Worm (Caenorhabditis elegans): Measurements from ENCODE around the gene C16D9.1.

The C16D9.1 gene

ce11 chrV:8266232-8266631, 7.1 kb downstream of the C16D9.1 start, which contains the start of gene F21F8.5:
Gene F21F8.5 (minus strand): TSS chrV:8266332.
- no peak for TF ChIP-seq T22C8.4 (GFP tag; IDR thresholded peaks at IDR 0.05)
- TF ChIP-seq ref-1 (GFP tag; conservative IDR thresholded peaks at IDR 0.05), result no peak
- TF ChIP-seq ztf-23 (GFP tag; IDR thresholded peaks at IDR 0.05), result no peak
- TF ChIP-seq klf-2 (GFP tag; conservative IDR thresholded peaks at IDR 0.05), result no peak
- no peak for TF ChIP-seq flt-1 (GFP tag; IDR thresholded peaks at IDR 0.05)
- TF ChIP-seq ztf-29 (GFP tag; IDR thresholded peaks at IDR 0.05), result no peak
- no peak for TF ChIP-seq tab-1 (GFP tag; IDR thresholded peaks at IDR 0.05)
- TF ChIP-seq cog-1 (tag; optimal IDR thresholded peaks at IDR 0.05), result no peak
- TF ChIP-seq med-1 (GFP tag; optimal IDR thresholded peaks at IDR 0.05; ENCODE audit: insufficient read depth), result no peak

- TF ChIP-seq flt-1 (GFP tag; IDR thresholded peaks at IDR 0.05) (no peak), ztf-29 (GFP tag; IDR thresholded peaks at IDR 0.05) (no peak), T22C8.4 (GFP tag; IDR thresholded peaks at IDR 0.05) (no peak), klf-2 (GFP tag; conservative IDR thresholded peaks at IDR 0.05) (no peak), ref-1 (GFP tag; conservative IDR thresholded peaks at IDR 0.05) (no peak), tab-1 (GFP tag; IDR thresholded peaks at IDR 0.05) (no peak), med-1 (GFP tag; optimal IDR thresholded peaks at IDR 0.05; ENCODE audit: insufficient read depth) (no peak), ztf-23 (GFP tag; IDR thresholded peaks at IDR 0.05) (no peak)
These were observed 8.2 kb downstream of the C16D9.1 start for ce11 chrV:8267275-8267674.

- no peak for TF ChIP-seq klf-2 (GFP tag; conservative IDR thresholded peaks at IDR 0.05)
- no peak for TF ChIP-seq tab-1 (GFP tag; IDR thresholded peaks at IDR 0.05)
- TF ChIP-seq ztf-23 (GFP tag; IDR thresholded peaks at IDR 0.05), result no peak
- no peak for TF ChIP-seq ztf-29 (GFP tag; IDR thresholded peaks at IDR 0.05)
- TF ChIP-seq flt-1 (GFP tag; IDR thresholded peaks at IDR 0.05), result no peak
- TF ChIP-seq med-1 (GFP tag; optimal IDR thresholded peaks at IDR 0.05; ENCODE audit: insufficient read depth), result no peak
- TF ChIP-seq T22C8.4 (GFP tag; IDR thresholded peaks at IDR 0.05), result no peak
- TF ChIP-seq ref-1 (GFP tag; conservative IDR thresholded peaks at IDR 0.05), result no peak
- no peak for TF ChIP-seq cog-1 (tag; optimal IDR thresholded peaks at IDR 0.05)
These were observed 9.8 kb downstream of the C16D9.1 start, which contains the start of the genes asp-6 and asp-12 for ce11 chrV:8268902-8269301. Gene asp-6 (minus strand): TSS chrV:8268937. Gene asp-12 (plus strand): TSS chrV:8269210.

- TF ChIP-seq T22C8.4 (GFP tag; IDR thresholded peaks at IDR 0.05) (no peak), cog-1 (tag; optimal IDR thresholded peaks at IDR 0.05) (no peak), klf-2 (GFP tag; conservative IDR thresholded peaks at IDR 0.05) (no peak), ref-1 (GFP tag; conservative IDR thresholded peaks at IDR 0.05) (no peak), med-1 (GFP tag; optimal IDR thresholded peaks at IDR 0.05; ENCODE audit: insufficient read depth) (no peak), flt-1 (GFP tag; IDR thresholded peaks at IDR 0.05) (no peak), ztf-23 (GFP tag; IDR thresholded peaks at IDR 0.05) (no peak), ztf-29 (GFP tag; IDR thresholded peaks at IDR 0.05) (no peak), tab-1 (GFP tag; IDR thresholded peaks at IDR 0.05) (no peak)
These were observed 10.8 kb downstream of the C16D9.1 start for ce11 chrV:8269878-8270277.

DNA sequence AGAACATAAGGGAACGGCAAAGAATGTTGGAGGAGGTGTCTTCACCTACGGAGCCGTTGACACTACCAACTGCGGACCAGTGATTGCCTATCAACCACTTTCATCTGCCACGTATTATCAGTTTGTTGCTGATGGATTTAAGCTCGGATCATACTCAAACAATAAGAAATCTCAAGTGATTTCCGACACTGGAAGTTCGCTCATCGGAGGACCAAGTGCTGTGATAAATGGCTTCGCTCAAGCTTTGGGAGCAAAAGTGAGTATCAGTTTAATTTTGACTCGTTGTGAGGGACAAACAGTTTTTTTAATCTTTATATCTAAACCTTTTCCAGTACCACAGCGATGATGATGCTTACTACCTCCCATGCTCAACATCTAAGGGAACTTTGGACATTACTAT, 12.3 kb downstream of the C16D9.1 start:
- TF ChIP-seq ztf-23 (GFP tag; IDR thresholded peaks at IDR 0.05), result no peak
- no peak for TF ChIP-seq T22C8.4 (GFP tag; IDR thresholded peaks at IDR 0.05)
- no peak for TF ChIP-seq flt-1 (GFP tag; IDR thresholded peaks at IDR 0.05)
- TF ChIP-seq ref-1 (GFP tag; conservative IDR thresholded peaks at IDR 0.05), result no peak
- no peak for TF ChIP-seq med-1 (GFP tag; optimal IDR thresholded peaks at IDR 0.05; ENCODE audit: insufficient read depth)
- no peak for TF ChIP-seq tab-1 (GFP tag; IDR thresholded peaks at IDR 0.05)

DNA sequence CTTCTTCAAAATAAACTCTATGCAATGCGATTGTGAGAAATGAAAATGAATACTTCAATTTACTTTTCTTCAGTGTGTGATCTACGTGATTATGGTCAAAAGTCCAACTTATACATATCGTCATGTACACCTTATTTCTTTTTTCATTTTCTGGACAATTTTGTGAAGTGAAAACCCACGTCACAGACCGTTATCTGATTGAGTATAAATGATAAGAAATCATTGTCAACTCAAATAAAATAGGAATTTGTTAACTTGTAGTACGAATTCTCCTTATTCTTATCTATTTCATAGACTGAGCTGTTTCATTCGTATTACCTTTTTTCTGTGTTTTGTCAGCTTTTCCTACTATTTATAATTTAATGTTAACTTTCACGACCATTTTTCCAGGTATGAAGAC, 12.9 kb downstream of the C16D9.1 start, which contains the start of gene asp-5:
TSS of gene asp-5 (plus strand) at position 391 of the 400 bp plus-strand sequence.
- TF ChIP-seq T22C8.4 (GFP tag; IDR thresholded peaks at IDR 0.05), result no peak
- TF ChIP-seq ref-1 (GFP tag; conservative IDR thresholded peaks at IDR 0.05), result no peak
- TF ChIP-seq ztf-29 (GFP tag; IDR thresholded peaks at IDR 0.05), result no peak
- no peak for TF ChIP-seq cog-1 (tag; optimal IDR thresholded peaks at IDR 0.05)
- TF ChIP-seq med-1 (GFP tag; optimal IDR thresholded peaks at IDR 0.05; ENCODE audit: insufficient read depth), result no peak
- no peak for TF ChIP-seq flt-1 (GFP tag; IDR thresholded peaks at IDR 0.05)
- no peak for TF ChIP-seq tab-1 (GFP tag; IDR thresholded peaks at IDR 0.05)
- TF ChIP-seq ztf-23 (GFP tag; IDR thresholded peaks at IDR 0.05), result no peak
- TF ChIP-seq klf-2 (GFP tag; conservative IDR thresholded peaks at IDR 0.05), result no peak

DNA sequence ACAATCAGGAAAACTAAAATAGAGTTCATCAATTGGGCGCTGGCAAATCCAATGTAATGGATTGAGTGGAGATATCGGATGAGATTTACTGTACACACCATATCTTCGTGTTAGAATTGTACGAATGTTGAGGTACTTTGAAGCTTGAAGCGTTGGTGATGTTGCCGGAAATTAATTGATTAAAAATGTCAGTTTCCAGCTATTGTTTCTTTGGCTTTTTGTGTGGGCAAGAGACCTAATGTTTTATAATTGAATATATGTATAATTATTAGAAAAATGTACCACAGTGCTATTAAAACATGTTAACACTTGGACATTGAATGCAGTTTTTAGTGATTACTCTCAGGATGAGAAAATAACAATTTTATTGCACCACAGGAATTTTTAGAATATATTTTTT, 19.7 kb downstream of the C16D9.1 start, which contains the start of gene str-136:
TSS of gene str-136 (minus strand) at position 101 of the 400 bp plus-strand sequence.
- TF ChIP-seq ztf-23 (GFP tag; IDR thresholded peaks at IDR 0.05), result no peak
- no peak for TF ChIP-seq ref-1 (GFP tag; conservative IDR thresholded peaks at IDR 0.05)
- TF ChIP-seq ztf-29 (GFP tag; IDR thresholded peaks at IDR 0.05), result no peak
- TF ChIP-seq cog-1 (tag; optimal IDR thresholded peaks at IDR 0.05), result no peak
- TF ChIP-seq tab-1 (GFP tag; IDR thresholded peaks at IDR 0.05), result no peak
- no peak for TF ChIP-seq T22C8.4 (GFP tag; IDR thresholded peaks at IDR 0.05)
- TF ChIP-seq klf-2 (GFP tag; conservative IDR thresholded peaks at IDR 0.05), result no peak
- TF ChIP-seq med-1 (GFP tag; optimal IDR thresholded peaks at IDR 0.05; ENCODE audit: insufficient read depth), result no peak
- no peak for TF ChIP-seq flt-1 (GFP tag; IDR thresholded peaks at IDR 0.05)

- TF ChIP-seq flt-1 (GFP tag; IDR thresholded peaks at IDR 0.05) (no peak), klf-2 (GFP tag; conservative IDR thresholded peaks at IDR 0.05) (no peak), cog-1 (tag; optimal IDR thresholded peaks at IDR 0.05) (no peak), tab-1 (GFP tag; IDR thresholded peaks at IDR 0.05) (no peak), ztf-29 (GFP tag; IDR thresholded peaks at IDR 0.05) (no peak), ref-1 (GFP tag; conservative IDR thresholded peaks at IDR 0.05) (no peak), med-1 (GFP tag; optimal IDR thresholded peaks at IDR 0.05; ENCODE audit: insufficient read depth) (no peak), T22C8.4 (GFP tag; IDR thresholded peaks at IDR 0.05) (no peak), ztf-23 (GFP tag; IDR thresholded peaks at IDR 0.05) (no peak)
These were observed 21.7 kb downstream of the C16D9.1 start, which contains the start of gene str-135 for ce11 chrV:8280770-8281169. Gene str-135 (minus strand): TSS chrV:8280870.

- TF ChIP-seq cog-1 (tag; optimal IDR thresholded peaks at IDR 0.05) (no peak), ref-1 (GFP tag; conservative IDR thresholded peaks at IDR 0.05) (no peak), T22C8.4 (GFP tag; IDR thresholded peaks at IDR 0.05) (no peak), klf-2 (GFP tag; conservative IDR thresholded peaks at IDR 0.05) (no peak), tab-1 (GFP tag; IDR thresholded peaks at IDR 0.05) (no peak), ztf-29 (GFP tag; IDR thresholded peaks at IDR 0.05) (no peak), flt-1 (GFP tag; IDR thresholded peaks at IDR 0.05) (no peak), ztf-23 (GFP tag; IDR thresholded peaks at IDR 0.05) (no peak), med-1 (GFP tag; optimal IDR thresholded peaks at IDR 0.05; ENCODE audit: insufficient read depth) (no peak)
These were observed 22.5 kb downstream of the C16D9.1 start for ce11 chrV:8281646-8282045.
